Fruit fly (Drosophila melanogaster) whole organism, pupa: Measurements from ENCODE around the gene CG43095.
A peak's percentile ranks its signal among the peaks of the same experiment; 100 is the strongest.

Source experiments
- CG14655 ChIP-seq: fragments of 200-800 bp; sonication (Bioruptor generic); optimal IDR thresholded peaks from 3 replicates; lab custom pipeline; 2017; ENCODE audit warnings: mild to moderate bottlenecking, missing biosample characterization, missing genetic modification reagents, missing genetic modification characterization
- CG17806 ChIP-seq: fragments of 200-800 bp; sonication (Bioruptor generic); optimal IDR thresholded peaks from 2 replicates; lab custom pipeline; 2018; ENCODE audit warnings: missing biosample characterization, mild to moderate bottlenecking, missing genetic modification characterization, moderate library complexity
- CG32121 ChIP-seq: fragments of 200-800 bp; sonication (Bioruptor generic); IDR thresholded peaks from 2 replicates; pipeline ENCODE4 v1.3.6; 2022; ENCODE audit warnings: missing biosample characterization, missing genetic modification characterization
- CG8159 ChIP-seq: fragments of 200-800 bp; sonication (Bioruptor generic); optimal IDR thresholded peaks from 3 replicates; lab custom pipeline; 2018; ENCODE audit warnings: missing biosample characterization, mild to moderate bottlenecking, missing genetic modification characterization, moderate library complexity
- CG9948 ChIP-seq: fragments of 200-800 bp; sonication (Bioruptor generic); optimal IDR thresholded peaks from 2 replicates; lab custom pipeline; 2018; ENCODE audit warnings: missing biosample characterization, mild to moderate bottlenecking, missing genetic modification characterization, moderate library complexity
- Ets98B ChIP-seq: fragments of 200-800 bp; sonication (Bioruptor generic); IDR thresholded peaks from 2 replicates; pipeline ENCODE4 v1.3.6; 2022; ENCODE audit warnings: missing biosample characterization, missing genetic modification characterization
- Pif1A ChIP-seq: fragments of 200-800 bp; sonication (Bioruptor generic); optimal IDR thresholded peaks from 3 replicates; lab custom pipeline; 2016; ENCODE audit warnings: missing biosample characterization, missing genetic modification characterization
- Snoo ChIP-seq: fragments of 200-800 bp; sonication (Bioruptor generic); optimal IDR thresholded peaks from 3 replicates; lab custom pipeline; 2017; ENCODE audit warnings: missing biosample characterization, mild to moderate bottlenecking, missing genetic modification characterization, inconsistent platforms
- gl ChIP-seq: fragments of 200-800 bp; sonication (Bioruptor generic); optimal IDR thresholded peaks from 2 replicates; lab custom pipeline; 2018; ENCODE audit warnings: missing biosample characterization, mild to moderate bottlenecking, missing genetic modification characterization

DNA sequence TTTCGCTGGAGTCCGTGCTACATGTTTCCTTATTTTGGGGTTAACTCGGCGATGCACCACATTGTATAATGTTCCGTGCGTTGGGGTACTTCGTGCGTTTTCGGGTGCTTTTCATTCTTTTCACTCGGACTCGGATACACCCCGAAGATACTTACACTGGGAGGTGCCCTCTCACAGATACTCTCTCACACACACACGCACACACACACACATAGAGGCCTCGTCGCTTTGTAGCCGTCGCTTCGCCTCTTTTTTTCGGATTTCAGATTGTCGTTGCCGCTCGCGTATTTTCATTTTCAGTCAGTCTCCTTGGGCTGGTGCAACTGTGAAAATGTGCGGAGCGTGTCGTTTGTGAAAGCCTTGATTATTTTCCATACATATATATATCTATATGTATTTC is 9.8 kb upstream of the CG43095 start:
- TF ChIP-seq Snoo (tag; lab: Kevin White, UChicago) (no peak), CG32121 (GFP tag; lab: Robert Waterston, UW) (peak; percentile 95), gl (tag; lab: Kevin White, UChicago) (no peak), Ets98B (GFP tag; lab: Robert Waterston, UW) (peak; percentile 96), CG8159 (tag; lab: Kevin White, UChicago) (no peak), Pif1A (GFP tag; lab: Kevin White, UChicago) (peak; percentile 57), CG14655 (GFP tag; lab: Kevin White, UChicago) (peak; percentile 28), CG17806 (no peak), CG9948 (tag; lab: Kevin White, UChicago) (no peak)
